Fruit fly (Drosophila melanogaster) whole organism, embryonic: Measurements from ENCODE around the gene vers.

Experiments
- Antp ChIP-seq: fragments of 200-800 bp; sonication (Bioruptor generic); optimal IDR thresholded peaks from 3 replicates; lab custom pipeline; 2016; ENCODE audit warnings: missing biosample characterization, missing genetic modification characterization
- Atf3 ChIP-seq: fragments of 200-800 bp; sonication (Bioruptor generic); optimal IDR thresholded peaks from 3 replicates; lab custom pipeline; 2016; ENCODE audit warnings: missing biosample characterization, missing genetic modification characterization
- CG10366 ChIP-seq: fragments of 200-800 bp; sonication (Bioruptor generic); IDR thresholded peaks from 2 replicates; pipeline ENCODE4 v1.3.6; 2022; ENCODE audit warnings: missing biosample characterization, missing genetic modification characterization
- CG10654 ChIP-seq: fragments of 200-800 bp; sonication (Bioruptor generic); optimal IDR thresholded peaks from 2 replicates; lab custom pipeline; 2016; ENCODE audit warnings: missing biosample characterization, missing genetic modification characterization
- CG10959 ChIP-seq: fragments of 200-800 bp; sonication (Bioruptor generic); IDR thresholded peaks from 2 replicates; pipeline ENCODE4 v1.3.6; 2022; ENCODE audit warnings: missing biosample characterization, missing genetic modification characterization
- CG11085 ChIP-seq: fragments of 200-800 bp; sonication (Bioruptor generic); IDR thresholded peaks from 2 replicates; pipeline ENCODE4 v1.3.6; 2022; ENCODE audit warnings: missing biosample characterization, missing genetic modification characterization
- CG11695 ChIP-seq: fragments of 200-800 bp; sonication (Bioruptor generic); IDR thresholded peaks from 3 replicates; pipeline ENCODE4 v1.3.6; 2022; ENCODE audit warnings: missing biosample characterization, missing genetic modification characterization
- CG12104 ChIP-seq: fragments of 200-800 bp; sonication (Bioruptor generic); optimal IDR thresholded peaks from 3 replicates; lab custom pipeline; 2016; ENCODE audit warnings: missing biosample characterization, missing genetic modification characterization
- CG12942 ChIP-seq: fragments of 200-800 bp; sonication (Bioruptor generic); optimal IDR thresholded peaks from 3 replicates; lab custom pipeline; 2016; ENCODE audit warnings: missing biosample characterization, missing genetic modification characterization
- CG1602 ChIP-seq: fragments of 200-800 bp; sonication (Bioruptor generic); optimal IDR thresholded peaks from 3 replicates; lab custom pipeline; 2016; ENCODE audit warnings: missing biosample characterization, missing genetic modification characterization
- CG18262 ChIP-seq: fragments of 200-800 bp; optimal IDR thresholded peaks from 3 replicates; lab custom pipeline; 2019; ENCODE audit warnings: missing biosample characterization, mild to moderate bottlenecking, missing genetic modification characterization, moderate library complexity
- CG18764 ChIP-seq: fragments of 200-800 bp; sonication (Bioruptor generic); optimal IDR thresholded peaks from 3 replicates; lab custom pipeline; 2016; ENCODE audit warnings: missing biosample characterization, missing genetic modification characterization
- CG3163 ChIP-seq: fragments of 200-800 bp; sonication (Bioruptor generic); optimal IDR thresholded peaks from 3 replicates; lab custom pipeline; 2016; ENCODE audit warnings: missing biosample characterization, missing genetic modification characterization
- CG33557 ChIP-seq: fragments of 200-800 bp; sonication (Bioruptor generic); optimal IDR thresholded peaks from 2 replicates; lab custom pipeline; 2019; ENCODE audit warnings: missing biosample characterization, mild to moderate bottlenecking, missing genetic modification characterization, moderate library complexity
- CG3726 ChIP-seq: fragments of 200-800 bp; sonication (Bioruptor generic); IDR thresholded peaks from 3 replicates; pipeline ENCODE4, ENCODE4 v1.3.6; 2022; ENCODE audit warnings: missing biosample characterization, missing genetic modification characterization
- CG3847 ChIP-seq: fragments of 200-800 bp; sonication (Bioruptor generic); IDR thresholded peaks from 2 replicates; pipeline ENCODE4 v1.3.6; 2022; ENCODE audit warnings: missing biosample characterization, missing genetic modification characterization
- CG4707 ChIP-seq: fragments of 200-800 bp; sonication (Bioruptor generic); optimal IDR thresholded peaks from 2 replicates; lab custom pipeline; 2018; ENCODE audit warnings: missing biosample characterization, mild to moderate bottlenecking, missing genetic modification characterization, moderate library complexity
- CG6683 ChIP-seq: fragments of 200-800 bp; sonication (Bioruptor generic); optimal IDR thresholded peaks from 2 replicates; lab custom pipeline; 2017; ENCODE audit warnings: missing biosample characterization, mild to moderate bottlenecking, missing genetic modification characterization, missing genetic modification reagents
- CG7372 ChIP-seq: fragments of 200-800 bp; sonication (Bioruptor generic); IDR thresholded peaks from 2 replicates; pipeline ENCODE4 v1.3.6; 2022; ENCODE audit warnings: missing biosample characterization, missing genetic modification characterization
- CG7556 ChIP-seq: fragments of 200-800 bp; sonication (Bioruptor generic); optimal IDR thresholded peaks from 2 replicates; lab custom pipeline; 2017; ENCODE audit warnings: missing biosample characterization, mild to moderate bottlenecking, missing genetic modification characterization
- CG7963 ChIP-seq: fragments of 200-800 bp; sonication (Bioruptor generic); IDR thresholded peaks from 3 replicates; pipeline ENCODE4 v1.3.6; 2022; ENCODE audit warnings: missing biosample characterization, missing genetic modification characterization; ENCODE audit not compliant: partially characterized antibody
- Camta ChIP-seq: fragments of 200-800 bp; sonication (Bioruptor generic); optimal IDR thresholded peaks from 2 replicates; lab custom pipeline; 2016; ENCODE audit warnings: missing biosample characterization, missing genetic modification characterization
- Chrac-16 ChIP-seq: fragments of 200-800 bp; sonication (Bioruptor generic); optimal IDR thresholded peaks from 3 replicates; lab custom pipeline; 2016; ENCODE audit warnings: missing biosample characterization, missing genetic modification characterization
- Dad ChIP-seq: fragments of 200-800 bp; sonication (Bioruptor generic); optimal IDR thresholded peaks from 3 replicates; lab custom pipeline; 2016; ENCODE audit warnings: missing biosample characterization, missing genetic modification characterization
- Kr ChIP-seq: fragments of 200-800 bp; sonication (Bioruptor generic); optimal IDR thresholded peaks from 2 replicates; lab custom pipeline; 2017; ENCODE audit warnings: missing biosample characterization, mild to moderate bottlenecking, missing genetic modification characterization
- Max ChIP-seq: fragments of 200-800 bp; sonication (Bioruptor generic); optimal IDR thresholded peaks from 2 replicates; lab custom pipeline; 2016; ENCODE audit warnings: missing biosample characterization, mild to moderate bottlenecking, missing genetic modification characterization
- Meics ChIP-seq: fragments of 200-800 bp; sonication (Bioruptor generic); optimal IDR thresholded peaks from 2 replicates; lab custom pipeline; 2017; ENCODE audit warnings: missing biosample characterization, mild to moderate bottlenecking, missing genetic modification characterization
- NC2α ChIP-seq: fragments of 200-800 bp; sonication (Bioruptor generic); optimal IDR thresholded peaks from 2 replicates; lab custom pipeline; 2016; ENCODE audit warnings: missing biosample characterization, missing genetic modification characterization
- NFAT ChIP-seq: fragments of 200-800 bp; sonication (Bioruptor generic); IDR thresholded peaks from 2 replicates; pipeline ENCODE4 v1.3.6; 2022; ENCODE audit warnings: missing biosample characterization, missing genetic modification characterization
- Nf-YB ChIP-seq: fragments of 200-800 bp; sonication (Bioruptor generic); optimal IDR thresholded peaks from 3 replicates; lab custom pipeline; 2019; ENCODE audit warnings: missing biosample characterization, mild to moderate bottlenecking, missing genetic modification characterization, moderate library complexity
- Rfx ChIP-seq: fragments of 200-800 bp; sonication (Bioruptor generic); IDR thresholded peaks from 2 replicates; pipeline ENCODE4 v1.3.6; 2022; ENCODE audit warnings: missing biosample characterization, missing genetic modification characterization
- Ssrp ChIP-seq: fragments of 200-800 bp; sonication (Bioruptor generic); optimal IDR thresholded peaks from 2 replicates; lab custom pipeline; 2018; ENCODE audit warnings: missing biosample characterization, mild to moderate bottlenecking, missing genetic modification characterization, moderate library complexity
- Usf ChIP-seq: fragments of 200-800 bp; sonication (Bioruptor generic); optimal IDR thresholded peaks from 2 replicates; lab custom pipeline; 2017; ENCODE audit warnings: missing genotype, missing biosample characterization, missing genetic modification characterization
- amos ChIP-seq: fragments of 200-800 bp; sonication (Bioruptor generic); IDR thresholded peaks from 2 replicates; pipeline ENCODE4 v1.3.6; 2022; ENCODE audit warnings: missing biosample characterization, missing genetic modification characterization; ENCODE audit not compliant: partially characterized antibody
- bab2 ChIP-seq: fragments of 200-800 bp; sonication (Bioruptor generic); optimal IDR thresholded peaks from 2 replicates; lab custom pipeline; 2016; ENCODE audit warnings: missing biosample characterization, missing genetic modification characterization
- bowl ChIP-seq: fragments of 200-800 bp; sonication (Bioruptor generic); IDR thresholded peaks from 2 replicates; pipeline ENCODE4 v1.3.6; 2022; ENCODE audit warnings: missing biosample characterization, missing genetic modification characterization
- crp ChIP-seq, 2 experiments: fragments of 200-800 bp; sonication (Bioruptor generic); optimal IDR thresholded peaks; 2 replicates in 1 of 2; 3 replicates in 1 of 2; lab custom pipeline; 2017; ENCODE audit warnings: missing biosample characterization in 2 of 2, missing genetic modification characterization in 2 of 2, mild to moderate bottlenecking in 1 of 2, moderate library complexity in 1 of 2
- danr ChIP-seq: fragments of 200-800 bp; sonication (Bioruptor generic); IDR thresholded peaks from 2 replicates; pipeline ENCODE4 v1.3.6; 2022; ENCODE audit warnings: missing biosample characterization, missing genetic modification characterization
- gsb ChIP-seq: fragments of 200-800 bp; sonication (Bioruptor generic); IDR thresholded peaks from 2 replicates; pipeline ENCODE4 v1.3.6; 2022; ENCODE audit warnings: missing biosample characterization, missing genetic modification characterization
- gsb-n ChIP-seq: fragments of 200-800 bp; sonication (Bioruptor generic); optimal IDR thresholded peaks from 3 replicates; lab custom pipeline; 2018; ENCODE audit warnings: missing biosample characterization, mild to moderate bottlenecking, missing genetic modification characterization
- jing ChIP-seq: fragments of 200-800 bp; sonication (Bioruptor generic); optimal IDR thresholded peaks from 2 replicates; lab custom pipeline; 2018; ENCODE audit warnings: missing biosample characterization, mild to moderate bottlenecking, missing genetic modification characterization
- kah ChIP-seq: fragments of 200-800 bp; sonication (Bioruptor generic); optimal IDR thresholded peaks from 2 replicates; lab custom pipeline; 2018; ENCODE audit warnings: missing biosample characterization, mild to moderate bottlenecking, missing genetic modification characterization
- nau ChIP-seq: fragments of 200-800 bp; sonication (Bioruptor generic); optimal IDR thresholded peaks from 3 replicates; lab custom pipeline; 2017; ENCODE audit warnings: missing biosample characterization, mild to moderate bottlenecking, missing genetic modification characterization, missing genetic modification reagents
- nom ChIP-seq: fragments of 200-800 bp; sonication (Bioruptor generic); optimal IDR thresholded peaks from 2 replicates; lab custom pipeline; 2017; ENCODE audit warnings: missing biosample characterization, missing genetic modification characterization, mild to moderate bottlenecking, moderate library complexity, missing genetic modification reagents
- pb ChIP-seq: fragments of 200-800 bp; sonication (Bioruptor generic); optimal IDR thresholded peaks from 3 replicates; lab custom pipeline; 2016; ENCODE audit warnings: missing biosample characterization, missing genetic modification characterization
- salm ChIP-seq: fragments of 200-800 bp; sonication (Bioruptor generic); optimal IDR thresholded peaks from 2 replicates; lab custom pipeline; 2018; ENCODE audit warnings: missing biosample characterization, mild to moderate bottlenecking, missing genetic modification characterization
- seq ChIP-seq: fragments of 200-800 bp; sonication (Bioruptor generic); IDR thresholded peaks from 2 replicates; pipeline ENCODE4 v1.3.6; 2022; ENCODE audit warnings: missing biosample characterization, missing genetic modification characterization
- sisA ChIP-seq: fragments of 200-800 bp; sonication (Bioruptor generic); IDR thresholded peaks from 2 replicates; pipeline ENCODE4 v1.3.6; 2022; ENCODE audit warnings: missing biosample characterization, missing genetic modification characterization
- slbo ChIP-seq: fragments of 200-800 bp; sonication (Bioruptor generic); IDR thresholded peaks from 2 replicates; pipeline ENCODE4 v1.3.6; 2022; ENCODE audit warnings: missing biosample characterization, missing genetic modification characterization
- sna ChIP-seq: fragments of 200-800 bp; sonication (Bioruptor generic); IDR thresholded peaks from 2 replicates; pipeline ENCODE4 v1.3.6; 2022; ENCODE audit warnings: missing biosample characterization, missing genetic modification characterization; ENCODE audit not compliant: partially characterized antibody
- vvl ChIP-seq: fragments of 200-800 bp; sonication (Bioruptor generic); IDR thresholded peaks from 2 replicates; pipeline ENCODE4 v1.3.6; 2022; ENCODE audit warnings: missing biosample characterization, missing genetic modification characterization

Gene vers

dm6 chr3L:12077348-12077747 lies 38.6 kb upstream of the vers start (continued):
- peak; percentile 81 for TF ChIP-seq vvl
- TF ChIP-seq salm = no peak
- TF ChIP-seq Camta (GFP tag; lab: Kevin White, UChicago) = peak; percentile 54
- TF ChIP-seq gsb-n (tag; lab: Kevin White, UChicago) = peak; percentile 60
- no peak for TF ChIP-seq CG7963 (GFP tag; lab: Robert Waterston, UW)
- TF ChIP-seq CG12942 (GFP tag; lab: Kevin White, UChicago) = peak; percentile 30
- TF ChIP-seq CG11085 (GFP tag; lab: Robert Waterston, UW) = no peak
- TF ChIP-seq CG3163 (GFP tag; lab: Kevin White, UChicago) = no peak
- TF ChIP-seq Meics = peak; percentile 22
- peak; percentile 59 for TF ChIP-seq Max (GFP tag; lab: Kevin White, UChicago)
- TF ChIP-seq bowl = no peak
- peak; percentile 69 for TF ChIP-seq CG33557 (GFP tag; lab: Kevin White, UChicago)
- peak; percentile 55 for TF ChIP-seq bab2 (GFP tag; lab: Kevin White, UChicago)
- TF ChIP-seq kah (GFP tag; lab: Kevin White, UChicago) = no peak
- no peak for TF ChIP-seq crp (GFP tag; optimal IDR thresholded peaks at IDR 0.05; lab: Kevin White, UChicago)
- TF ChIP-seq nom (GFP tag; lab: Kevin White, UChicago) = peak; percentile 60
- peak; percentile 11 for TF ChIP-seq CG4707
- peak; percentile 44; the same call in 1 of the 2 replicates for TF ChIP-seq slbo (GFP tag; lab: Robert Waterston, UW)
- TF ChIP-seq NFAT (GFP tag; lab: Robert Waterston, UW) = no peak
- TF ChIP-seq CG10654 (GFP tag; lab: Kevin White, UChicago) = peak; percentile 48
- no peak for TF ChIP-seq amos (GFP tag; lab: Robert Waterston, UW)
- peak; percentile 78 for TF ChIP-seq CG18262 (tag; lab: Kevin White, UChicago)
- TF ChIP-seq NC2α (GFP tag; lab: Kevin White, UChicago) = peak; percentile 4
- peak; percentile 62 for TF ChIP-seq CG1602 (GFP tag; lab: Kevin White, UChicago)
- TF ChIP-seq CG10959 (GFP tag; lab: Robert Waterston, UW) = peak; percentile 88
- TF ChIP-seq Usf (GFP tag; lab: Kevin White, UChicago) = peak; percentile 30
- TF ChIP-seq CG12104 (GFP tag; lab: Kevin White, UChicago) = peak; percentile 57
- peak; percentile 74 for TF ChIP-seq sisA
- TF ChIP-seq CG7372 = no peak
- TF ChIP-seq CG7556 (GFP tag; lab: Kevin White, UChicago) = peak; percentile 58
- no peak for TF ChIP-seq sna (GFP tag; lab: Robert Waterston, UW)
- TF ChIP-seq nau (GFP tag; lab: Kevin White, UChicago) = peak; percentile 19
- no peak for TF ChIP-seq pb (GFP tag; lab: Kevin White, UChicago)
- TF ChIP-seq CG18764 (GFP tag; lab: Kevin White, UChicago) = peak; percentile 35
- no peak for TF ChIP-seq gsb
- TF ChIP-seq CG6683 = peak; percentile 5
- TF ChIP-seq CG3847 (GFP tag; lab: Robert Waterston, UW) = 0 out of 2 replicates have a peak, but pooled peaks have one; percentile 23
- TF ChIP-seq CG11695 (GFP tag; lab: Robert Waterston, UW) = peak; percentile 48; the same call in 2 of the 3 replicates
- peak; percentile 1 for TF ChIP-seq Dad
- TF ChIP-seq danr = 0 out of 2 replicates have a peak, but pooled peaks have one; percentile 44
- peak; percentile 71 for TF ChIP-seq Ssrp (tag; lab: Kevin White, UChicago)
- TF ChIP-seq Antp (GFP tag; lab: Kevin White, UChicago) = peak; percentile 26
- no peak for TF ChIP-seq Rfx (GFP tag; lab: Robert Waterston, UW)
- no peak for TF ChIP-seq seq (GFP tag; lab: Robert Waterston, UW)
- TF ChIP-seq jing (GFP tag; lab: Kevin White, UChicago) = peak; percentile 28
- no peak for TF ChIP-seq Nf-YB
- TF ChIP-seq Kr (GFP tag; lab: Kevin White, UChicago) = peak; percentile 12
- peak; percentile 66 for TF ChIP-seq CG10366
- TF ChIP-seq Chrac-16 (GFP tag; lab: Kevin White, UChicago) = peak; percentile 61
- TF ChIP-seq Atf3 = no peak
- TF ChIP-seq CG3726 = peak; percentile 58; the same call in 1 of the 3 replicates
